Worm (Caenorhabditis elegans): Measurements from ENCODE around the gene T16G12.3.

T16G12.3 gene

ce11 chrIII:10078784-10079183, 28.4 kb downstream of the T16G12.3 start:
- TF ChIP-seq W03F9.2 (tag; optimal IDR thresholded peaks at IDR 0.05), result no peak
- no peak for TF ChIP-seq dao-5 (tag; optimal IDR thresholded peaks at IDR 0.05)
- no peak for TF ChIP-seq him-1 (tag; optimal IDR thresholded peaks at IDR 0.05)

DNA sequence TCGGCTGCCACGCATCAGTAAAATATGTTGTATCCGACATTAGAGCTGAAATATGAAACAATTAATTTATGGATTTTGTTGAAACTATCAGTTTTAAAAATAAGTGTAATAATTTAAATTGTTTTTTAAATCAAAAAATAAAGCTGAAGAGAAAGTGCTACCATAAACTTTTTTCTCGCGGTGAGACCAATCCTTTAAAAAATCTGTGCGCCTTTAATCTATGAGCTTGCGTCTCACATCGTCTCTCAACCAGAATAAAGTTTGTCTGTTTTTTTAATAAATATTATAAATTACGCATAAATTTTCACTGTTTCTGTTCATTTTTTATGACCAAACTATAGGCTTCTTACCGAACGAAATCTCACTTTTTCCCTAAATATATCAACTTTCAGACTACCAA, 32.8 kb downstream of the T16G12.3 start, which contains the start of gene T16H12.3:
Gene T16H12.3, minus strand, starts transcription at position 51 of the 400 bp plus-strand sequence.
- TF ChIP-seq dao-5 (tag; optimal IDR thresholded peaks at IDR 0.05) (no peak), him-1 (tag; optimal IDR thresholded peaks at IDR 0.05) (no peak), W03F9.2 (tag; optimal IDR thresholded peaks at IDR 0.05) (no peak)

- TF ChIP-seq W03F9.2 (tag; optimal IDR thresholded peaks at IDR 0.05), result no peak
- TF ChIP-seq dao-5 (tag; optimal IDR thresholded peaks at IDR 0.05), result no peak
- no peak for TF ChIP-seq him-1 (tag; optimal IDR thresholded peaks at IDR 0.05)
Observed at ce11 chrIII:10085103-10085502, 34.7 kb downstream of the T16G12.3 start, which contains the start of gene T16H12.13. Gene T16H12.13 (plus strand): TSS chrIII:10085403.

ce11 chrIII:10085574-10085973, 35.2 kb downstream of the T16G12.3 start:
- TF ChIP-seq dao-5 (tag; optimal IDR thresholded peaks at IDR 0.05), result no peak
- no peak for TF ChIP-seq him-1 (tag; optimal IDR thresholded peaks at IDR 0.05)
- no peak for TF ChIP-seq W03F9.2 (tag; optimal IDR thresholded peaks at IDR 0.05)

ce11 chrIII:10085983-10086382, 35.6 kb downstream of the T16G12.3 start, which contains the start of gene T16H12.2:
Gene T16H12.2 (plus strand): TSS chrIII:10086283.
- no peak for TF ChIP-seq W03F9.2 (tag; optimal IDR thresholded peaks at IDR 0.05)
- TF ChIP-seq dao-5 (tag; optimal IDR thresholded peaks at IDR 0.05), result no peak
- TF ChIP-seq him-1 (tag; optimal IDR thresholded peaks at IDR 0.05), result no peak

ce11 chrIII:10088508-10088981, 38.1 kb downstream of the T16G12.3 start, which contains the start of gene hal-2:
Gene hal-2 (minus strand): TSS chrIII:10088931.
- TF ChIP-seq W03F9.2 (tag; optimal IDR thresholded peaks at IDR 0.05) (no peak), him-1 (tag; optimal IDR thresholded peaks at IDR 0.05) (no peak), dao-5 (tag; optimal IDR thresholded peaks at IDR 0.05) (no peak)

DNA sequence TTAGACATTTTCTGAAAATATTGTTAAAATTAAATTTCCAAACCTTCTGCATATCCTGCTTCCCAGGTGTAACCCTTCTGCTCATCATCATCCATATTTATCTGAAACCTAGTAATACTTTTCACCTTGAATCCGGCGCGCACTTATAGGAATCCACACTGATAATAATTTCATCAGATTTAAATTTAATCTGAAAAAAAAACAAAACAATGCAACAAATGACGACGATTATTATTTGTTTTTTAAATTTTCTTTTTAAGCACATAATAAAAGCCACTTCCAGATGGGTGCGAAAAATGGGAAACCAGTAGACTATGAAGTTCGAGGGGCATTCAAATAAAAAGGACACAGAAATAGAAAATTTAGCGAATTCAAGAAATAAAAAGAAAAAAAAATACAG, 40.3 kb downstream of the T16G12.3 start, which contains the start of gene gtf-2H2C:
Gene gtf-2H2C, minus strand, starts transcription at position 101 of the 400 bp plus-strand sequence.
- TF ChIP-seq him-1 (tag; optimal IDR thresholded peaks at IDR 0.05) (no peak), W03F9.2 (tag; optimal IDR thresholded peaks at IDR 0.05) (no peak), dao-5 (tag; optimal IDR thresholded peaks at IDR 0.05) (no peak)

- TF ChIP-seq dao-5 (tag; optimal IDR thresholded peaks at IDR 0.05) (no peak), him-1 (tag; optimal IDR thresholded peaks at IDR 0.05) (no peak), W03F9.2 (tag; optimal IDR thresholded peaks at IDR 0.05) (no peak)
Observed at ce11 chrIII:10093093-10093492, 42.7 kb downstream of the T16G12.3 start.

- TF ChIP-seq him-1 (tag; optimal IDR thresholded peaks at IDR 0.05) (no peak), dao-5 (tag; optimal IDR thresholded peaks at IDR 0.05) (no peak)
Observed at ce11 chrIII:10094538-10094937, 44.1 kb downstream of the T16G12.3 start.

DNA sequence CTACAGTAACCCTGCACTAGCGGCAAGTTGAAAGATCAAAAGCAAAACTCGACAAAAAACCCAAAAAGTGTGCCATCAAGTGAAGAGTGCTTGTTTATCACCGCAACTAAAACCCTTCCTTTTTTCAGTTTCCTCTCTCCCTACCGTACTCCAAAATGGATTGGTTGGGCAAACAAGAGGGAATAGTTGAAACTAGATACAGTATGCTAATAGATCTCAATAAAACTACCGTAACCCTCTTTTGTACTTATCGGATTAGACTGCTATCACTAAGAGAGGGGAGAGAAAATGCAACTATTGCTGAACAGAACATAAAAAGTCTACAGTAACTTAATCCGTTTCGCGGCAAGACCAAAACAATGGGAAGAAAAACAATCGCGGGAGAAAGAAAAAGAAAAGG, 45.0 kb downstream of the T16G12.3 start:
- TF ChIP-seq dao-5 (tag; optimal IDR thresholded peaks at IDR 0.05) (no peak), W03F9.2 (tag; optimal IDR thresholded peaks at IDR 0.05) (no peak), him-1 (tag; optimal IDR thresholded peaks at IDR 0.05) (no peak)

- no peak for TF ChIP-seq dao-5 (tag; optimal IDR thresholded peaks at IDR 0.05)
- peak; percentile 39 for TF ChIP-seq him-1 (tag; optimal IDR thresholded peaks at IDR 0.05)
- TF ChIP-seq W03F9.2 (tag; optimal IDR thresholded peaks at IDR 0.05), result peak; percentile 66
Observed at ce11 chrIII:10096525-10096972, 46.1 kb downstream of the T16G12.3 start.

ce11 chrIII:10097981-10098380, 47.6 kb downstream of the T16G12.3 start, which contains the start of gene spop-1:
Gene spop-1 (minus strand): TSS chrIII:10098081.
- TF ChIP-seq him-1 (tag; optimal IDR thresholded peaks at IDR 0.05) (no peak), W03F9.2 (tag; optimal IDR thresholded peaks at IDR 0.05) (no peak), dao-5 (tag; optimal IDR thresholded peaks at IDR 0.05) (no peak)

- TF ChIP-seq him-1 (tag; optimal IDR thresholded peaks at IDR 0.05) (no peak), dao-5 (tag; optimal IDR thresholded peaks at IDR 0.05) (no peak), W03F9.2 (tag; optimal IDR thresholded peaks at IDR 0.05) (no peak)
Observed at ce11 chrIII:10101352-10101751, 50.9 kb downstream of the T16G12.3 start, which contains the start of gene kel-10. Gene kel-10 (minus strand): TSS chrIII:10101452.
